Worm (Caenorhabditis elegans): ENCODE results near the gene mttu-1.

DNA sequence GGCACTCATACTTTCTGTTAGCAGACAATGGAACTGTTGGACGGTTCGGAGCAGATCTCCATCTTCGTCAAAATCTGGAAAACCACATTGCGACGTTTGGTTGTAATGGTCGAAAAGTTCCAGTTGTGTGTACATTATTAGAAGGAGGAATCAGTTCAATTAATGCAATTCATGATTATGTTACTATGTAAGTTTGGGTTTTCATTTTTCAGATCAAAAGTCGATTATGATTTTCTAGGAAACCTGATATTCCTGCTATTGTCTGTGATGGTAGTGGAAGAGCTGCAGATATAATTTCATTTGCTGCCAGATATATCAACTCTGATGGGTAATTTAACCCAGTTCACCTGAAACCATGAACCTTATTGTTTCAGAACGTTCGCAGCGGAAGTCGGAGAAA lies 20.7 kb downstream of the mttu-1 start:
- TF ChIP-seq F55B11.4 (tag; optimal IDR thresholded peaks at IDR 0.05; ENCODE audit: borderline replicate concordance, insufficient read depth) (no peak), hmg-20 (GFP tag; IDR thresholded peaks at IDR 0.05) (no peak), nhr-80 (tag; optimal IDR thresholded peaks at IDR 0.05) (no peak), zfh-2 (GFP tag; conservative IDR thresholded peaks at IDR 0.05) (no peak), ceh-58 (GFP tag; IDR thresholded peaks at IDR 0.05) (no peak), nhr-179 (tag; optimal IDR thresholded peaks at IDR 0.05) (no peak)
